Worm (Caenorhabditis elegans) whole organism, early embryonic: ENCODE measurements around the gene acs-1.

Experiments
- B0310.2 ChIP-seq: sonication (generic microtip); optimal IDR thresholded peaks from 2 replicates; lab custom pipeline; 2016; ENCODE audit warnings: mild to moderate bottlenecking, missing genetic modification characterization, missing compliant biosample characterization
- F13C5.2 ChIP-seq: sonication (generic microtip); optimal IDR thresholded peaks from 2 replicates; lab custom pipeline; 2017; ENCODE audit warnings: mild to moderate bottlenecking, missing genetic modification characterization, inconsistent platforms, missing compliant biosample characterization
- ama-1 ChIP-seq: fragments of 150-350 bp; optimal IDR thresholded peaks from 2 replicates; lab custom pipeline; 2014
- ets-7 ChIP-seq: sonication (generic microtip); optimal IDR thresholded peaks from 2 replicates; lab custom pipeline; 2016; ENCODE audit warnings: missing genotype, missing genetic modification characterization, missing compliant biosample characterization
- flt-1 ChIP-seq: fragments of 200-800 bp; sonication (Bioruptor generic); IDR thresholded peaks from 2 replicates; pipeline ENCODE4 v1.3.6; 2022; ENCODE audit warnings: missing genetic modification characterization, missing compliant biosample characterization
- hmbx-1 ChIP-seq: sonication (generic microtip); optimal IDR thresholded peaks from 2 replicates; lab custom pipeline; 2016; ENCODE audit warnings: mild to moderate bottlenecking, missing genetic modification characterization, missing compliant biosample characterization
- hmg-4 ChIP-seq: fragments of 200-800 bp; sonication (Bioruptor generic); optimal IDR thresholded peaks from 2 replicates; lab custom pipeline; 2018; ENCODE audit warnings: mild to moderate bottlenecking, missing genetic modification characterization, missing compliant biosample characterization
- sea-1 ChIP-seq: fragments of 200-800 bp; sonication (Bioruptor generic); conservative IDR thresholded peaks from 2 replicates; pipeline ENCODE4 v1.3.6; 2022; ENCODE audit warnings: missing genetic modification characterization, missing compliant biosample characterization
- tbx-11 ChIP-seq: fragments of 200-800 bp; sonication (Bioruptor generic); IDR thresholded peaks from 2 replicates; pipeline ENCODE4 v1.3.6; 2022; ENCODE audit warnings: missing genetic modification characterization, missing compliant biosample characterization
- tbx-37 ChIP-seq: fragments of 200-800 bp; sonication (Bioruptor generic); conservative IDR thresholded peaks from 2 replicates; pipeline ENCODE4 v1.3.6; 2022; ENCODE audit warnings: missing genetic modification reagents, missing genetic modification characterization, missing compliant biosample characterization
- tra-4 ChIP-seq: sonication (generic microtip); optimal IDR thresholded peaks from 2 replicates; lab custom pipeline; 2017; ENCODE audit warnings: missing genetic modification characterization, missing compliant biosample characterization

- TF ChIP-seq ama-1 (lab: Kevin White, UChicago): no peak
- no peak for TF ChIP-seq tbx-11 (GFP tag; lab: Robert Waterston, UW)
- TF ChIP-seq tra-4 (tag; lab: Kevin White, UChicago): no peak
- no peak for TF ChIP-seq flt-1 (GFP tag; lab: Robert Waterston, UW)
- TF ChIP-seq sea-1 (GFP tag; lab: Robert Waterston, UW): no peak
- TF ChIP-seq hmg-4 (GFP tag; lab: Kevin White, UChicago): no peak
- no peak for TF ChIP-seq hmbx-1 (tag; lab: Kevin White, UChicago)
- no peak for TF ChIP-seq F13C5.2 (tag; lab: Kevin White, UChicago)
- TF ChIP-seq B0310.2 (tag; lab: Kevin White, UChicago): no peak
- no peak for TF ChIP-seq tbx-37 (GFP tag; lab: Robert Waterston, UW)
- no peak for TF ChIP-seq ets-7 (tag; lab: Kevin White, UChicago)
These were observed 7.2 kb upstream of the acs-1 start for ce11 chrV:6517305-6518224.
